Worm (Caenorhabditis elegans): ENCODE data around the gene cux-7.

Gene cux-7

DNA sequence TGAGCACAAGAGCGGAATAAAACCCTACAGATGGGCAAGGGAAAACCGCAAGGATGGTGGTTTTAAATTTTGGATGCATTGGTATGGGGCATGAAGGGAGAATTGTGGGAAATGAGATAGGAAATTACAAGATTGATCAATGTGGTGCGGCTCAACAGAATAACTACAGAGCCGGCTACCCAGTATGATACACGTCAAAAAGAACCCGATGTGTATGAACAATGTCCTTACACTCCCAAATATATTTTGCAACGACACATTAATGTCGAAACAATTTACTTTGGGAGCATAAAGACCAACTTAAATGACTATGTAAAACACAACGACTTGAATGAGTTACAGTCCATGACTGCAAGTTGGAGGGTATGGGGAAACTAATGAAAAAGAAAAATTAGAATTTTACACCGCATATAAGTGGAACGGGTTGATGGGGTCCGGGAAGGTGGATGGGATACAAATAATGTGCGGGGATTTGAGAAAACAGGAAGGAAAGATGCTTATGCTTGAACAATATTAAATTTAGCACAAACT, 25.0 kb downstream of the cux-7 start:
- TF ChIP-seq madf-9 (GFP tag; conservative IDR thresholded peaks at IDR 0.05) = no peak
- TF ChIP-seq F37D6.2 (tag; optimal IDR thresholded peaks at IDR 0.05) = no peak
- peak in 1 of 2 experiments; percentile 4; a peak in 2 of 4 replicates for TF ChIP-seq madf-5 (GFP tag; IDR thresholded peaks at IDR 0.05)
- TF ChIP-seq arid-1 (GFP tag; conservative IDR thresholded peaks at IDR 0.05) = peak; percentile 38; the same call in 1 of the 2 replicates
- no peak for TF ChIP-seq mdt-29 (GFP tag; IDR thresholded peaks at IDR 0.05)
- TF ChIP-seq F44E2.7 (GFP tag; IDR thresholded peaks at IDR 0.05) = no peak
- TF ChIP-seq snpc-1.2 (GFP tag; IDR thresholded peaks at IDR 0.05) = 0 out of 2 replicates have a peak, but pooled peaks have one; percentile 38
- peak; percentile 64; the same call in 1 of the 2 replicates for TF ChIP-seq daf-19 (GFP tag; conservative IDR thresholded peaks at IDR 0.05)
- TF ChIP-seq ctbp-1 (GFP tag; IDR thresholded peaks at IDR 0.05) = 0 out of 2 replicates have a peak, but pooled peaks have one; percentile 16
- TF ChIP-seq pha-4 (GFP tag; IDR thresholded peaks at IDR 0.05) = peak; percentile 27; the same call in 1 of the 2 replicates
- TF ChIP-seq pha-4 (tag; optimal IDR thresholded peaks at IDR 0.05) = no peak
- peak; percentile 35; the same call in 1 of the 2 replicates for TF ChIP-seq lin-38 (GFP tag; IDR thresholded peaks at IDR 0.05)
- TF ChIP-seq php-3 (GFP tag; IDR thresholded peaks at IDR 0.05) = 0 out of 2 replicates have a peak, but pooled peaks have one; percentile 5
- 0 out of 2 replicates have a peak, but pooled peaks have one; percentile 5 for TF ChIP-seq nhr-41 (GFP tag; IDR thresholded peaks at IDR 0.05)

- no peak for TF ChIP-seq T20F7.1 (GFP tag; optimal IDR thresholded peaks at IDR 0.05)
- TF ChIP-seq nhr-77 (tag; optimal IDR thresholded peaks at IDR 0.05) = no peak
- TF ChIP-seq F26F4.8 (GFP tag; conservative IDR thresholded peaks at IDR 0.05) = no peak
- 0 out of 2 replicates have a peak, but pooled peaks have one; percentile 41 for TF ChIP-seq egl-43 (GFP tag; IDR thresholded peaks at IDR 0.05)
- peak; percentile 93 for TF ChIP-seq ama-1 (optimal IDR thresholded peaks at IDR 0.05)
- 0 out of 2 replicates have a peak, but pooled peaks have one; percentile 37 for TF ChIP-seq nhr-42 (GFP tag; IDR thresholded peaks at IDR 0.05)
- TF ChIP-seq vab-7 (GFP tag; IDR thresholded peaks at IDR 0.05) = no peak
- no peak for TF ChIP-seq lir-3 (tag; optimal IDR thresholded peaks at IDR 0.05)
- TF ChIP-seq rbr-2 (tag; optimal IDR thresholded peaks at IDR 0.05) = no peak
- no peak for TF ChIP-seq nhr-41 (GFP tag; IDR thresholded peaks at IDR 0.05)
- no peak for TF ChIP-seq R02D3.7 (tag; optimal IDR thresholded peaks at IDR 0.05)
- no peak for TF ChIP-seq nhr-28 (tag; optimal IDR thresholded peaks at IDR 0.05)
- peak in 1 of 2 experiments; percentile 58 for TF ChIP-seq daf-16 (GFP tag; optimal IDR thresholded peaks at IDR 0.05)
- peak; percentile 9 for TF ChIP-seq daf-16 (tag; optimal IDR thresholded peaks at IDR 0.05)
- no peak for TF ChIP-seq ztf-11 (tag; optimal IDR thresholded peaks at IDR 0.05)
- TF ChIP-seq mxl-3 (GFP tag; optimal IDR thresholded peaks at IDR 0.05) = no peak
- TF ChIP-seq lin-29 (GFP tag; IDR thresholded peaks at IDR 0.05) = no peak
- no peak for TF ChIP-seq ceh-28 (tag; optimal IDR thresholded peaks at IDR 0.05)
- TF ChIP-seq egl-27 (tag; optimal IDR thresholded peaks at IDR 0.05) = no peak
- TF ChIP-seq lin-38 (GFP tag; IDR thresholded peaks at IDR 0.05) = peak; percentile 70
- TF ChIP-seq unc-62 (GFP tag; optimal IDR thresholded peaks at IDR 0.05 in 1 of 2) = no peak
- TF ChIP-seq unc-62 (tag; optimal IDR thresholded peaks at IDR 0.05) = no peak
- TF ChIP-seq hif-1 (tag; optimal IDR thresholded peaks at IDR 0.05) = no peak
- peak; percentile 45; the same call in 1 of the 2 replicates for TF ChIP-seq Y48G9A.11 (GFP tag; IDR thresholded peaks at IDR 0.05)
- TF ChIP-seq madf-5 (GFP tag; IDR thresholded peaks at IDR 0.05) = 0 out of 4 replicates have a peak, but pooled peaks of 1 of the 2 experiments have one; percentile 2
- TF ChIP-seq zfp-3 (GFP tag; conservative IDR thresholded peaks at IDR 0.05) = no peak
- peak; percentile 61; the same call in 1 of the 2 replicates for TF ChIP-seq T26A8.4 (GFP tag; IDR thresholded peaks at IDR 0.05)
- no peak for TF ChIP-seq ceh-20 (GFP tag; IDR thresholded peaks at IDR 0.05)
- no peak for TF ChIP-seq ceh-44 (GFP tag; IDR thresholded peaks at IDR 0.05)
- 0 out of 2 replicates have a peak, but pooled peaks have one; percentile 22 for TF ChIP-seq madf-9 (GFP tag; conservative IDR thresholded peaks at IDR 0.05)
- TF ChIP-seq daf-12 (tag; optimal IDR thresholded peaks at IDR 0.05) = no peak
- TF ChIP-seq fkh-10 (GFP tag; optimal IDR thresholded peaks at IDR 0.05) = no peak
- TF ChIP-seq php-3 (GFP tag; IDR thresholded peaks at IDR 0.05) = 0 out of 2 replicates have a peak, but pooled peaks have one; percentile 5
- TF ChIP-seq set-16 (GFP tag; IDR thresholded peaks at IDR 0.05) = no peak
- TF ChIP-seq daf-8 (GFP tag; IDR thresholded peaks at IDR 0.05) = no peak
- peak; percentile 24 for TF ChIP-seq zip-2 (tag; optimal IDR thresholded peaks at IDR 0.05)
- TF ChIP-seq dmd-6 (GFP tag; IDR thresholded peaks at IDR 0.05) = no peak
- TF ChIP-seq lsy-2 (tag; optimal IDR thresholded peaks at IDR 0.05) = no peak
- TF ChIP-seq duxl-1 (tag; optimal IDR thresholded peaks at IDR 0.05; ENCODE audit: poor library complexity) = peak; percentile 30
Measured at ce11 chrIII:7494850-7495314, 25.8 kb downstream of the cux-7 start.

Measured in whole organism, L4 larva.